Worm (Caenorhabditis elegans) whole organism, young adult: ENCODE results near the gene F41C6.6.
A peak's percentile ranks its signal among the peaks of the same experiment; 100 is the strongest.

Experiments used
- B0019.2 ChIP-seq: fragments of 200-800 bp; sonication (Bioruptor generic); conservative IDR thresholded peaks from 2 replicates; pipeline ENCODE4 v1.3.6; 2022; ENCODE audit warnings: missing genetic modification reagents, missing genetic modification characterization, missing compliant biosample characterization
- B0035.1 ChIP-seq: sonication (generic microtip); optimal IDR thresholded peaks from 2 replicates; lab custom pipeline; 2016; ENCODE audit warnings: missing genetic modification characterization, mild to moderate bottlenecking, missing compliant biosample characterization, missing genotype, missing genetic modification reagents
- B0261.1 ChIP-seq: sonication (generic microtip); optimal IDR thresholded peaks from 2 replicates; lab custom pipeline; 2016; ENCODE audit warnings: mild to moderate bottlenecking, missing genetic modification characterization, moderate library complexity, missing compliant biosample characterization
- C17E4.6 ChIP-seq: fragments of 200-800 bp; sonication (Bioruptor generic); IDR thresholded peaks from 2 replicates; pipeline ENCODE4 v1.3.6; 2022; ENCODE audit warnings: missing genetic modification reagents, missing genetic modification characterization, missing compliant biosample characterization
- D2030.7 ChIP-seq: fragments of 200-800 bp; sonication (Bioruptor generic); IDR thresholded peaks from 2 replicates; pipeline ENCODE4 v1.3.6; 2022; ENCODE audit warnings: missing genetic modification reagents, missing genetic modification characterization, missing compliant biosample characterization
- F23B12.7 ChIP-seq: sonication (generic microtip); optimal IDR thresholded peaks from 2 replicates; lab custom pipeline; 2017; ENCODE audit warnings: missing genetic modification characterization, mild to moderate bottlenecking, missing compliant biosample characterization, antibody characterized with exemption, moderate library complexity; ENCODE audit not compliant: insufficient read depth
- F57C9.4 ChIP-seq: sonication (generic microtip); optimal IDR thresholded peaks from 2 replicates; lab custom pipeline; 2017; ENCODE audit warnings: mild to moderate bottlenecking, missing genetic modification characterization, missing compliant biosample characterization
- K11D2.4 ChIP-seq: fragments of 200-800 bp; sonication (Bioruptor generic); IDR thresholded peaks from 2 replicates; pipeline ENCODE4 v1.3.6; 2022; ENCODE audit warnings: missing genetic modification reagents, missing genetic modification characterization, missing compliant biosample characterization
- Y95B8A.8 ChIP-seq: fragments of 200-800 bp; sonication (Bioruptor generic); IDR thresholded peaks from 2 replicates; pipeline ENCODE4 v1.3.6; 2022; ENCODE audit warnings: missing genetic modification reagents, missing genetic modification characterization, missing compliant biosample characterization
- ZK185.1 ChIP-seq: sonication (generic microtip); optimal IDR thresholded peaks from 2 replicates; lab custom pipeline; 2016; ENCODE audit warnings: mild to moderate bottlenecking, missing genetic modification characterization, missing compliant biosample characterization; ENCODE audit not compliant: poor library complexity, severe bottlenecking
- ama-1 ChIP-seq, 3 experiments: fragments of 150-350 bp in 1 of 3; sonication (generic microtip) in 2 of 3; optimal IDR thresholded peaks; 2 replicates each; lab custom pipeline; 2014 to 2018; ENCODE audit warnings: missing biosample characterization in 2 of 3, missing genetic modification characterization in 2 of 3, missing genetic modification reagents in 2 of 3
- atf-7 ChIP-seq: sonication (generic microtip); optimal IDR thresholded peaks from 2 replicates; lab custom pipeline; 2017; ENCODE audit warnings: mild to moderate bottlenecking, missing genetic modification characterization, missing compliant biosample characterization
- cebp-1 ChIP-seq, 2 experiments: fragments of 200-800 bp in 1 of 2; sonication (Bioruptor generic) in 1 of 2; sonication (generic microtip) in 1 of 2; IDR thresholded peaks in 1 of 2; optimal IDR thresholded peaks in 1 of 2; 2 replicates each; pipeline versions ENCODE4 v1.3.6 to Lab custom; 2017 to 2022; ENCODE audit warnings: missing compliant biosample characterization in 2 of 2, missing genetic modification characterization in 2 of 2, mild to moderate bottlenecking in 1 of 2, missing genetic modification reagents in 1 of 2, moderate library complexity in 1 of 2
- cebp-2 ChIP-seq: fragments of 200-800 bp; sonication (Bioruptor generic); IDR thresholded peaks from 2 replicates; pipeline ENCODE4 v1.3.6; 2022; ENCODE audit warnings: missing genetic modification characterization, missing compliant biosample characterization
- ceh-100 ChIP-seq: fragments of 200-800 bp; sonication (Bioruptor generic); IDR thresholded peaks from 2 replicates; pipeline ENCODE4 v1.3.6; 2022; ENCODE audit warnings: missing genetic modification reagents, missing genetic modification characterization, missing compliant biosample characterization
- ceh-40 ChIP-seq: fragments of 200-800 bp; sonication (Bioruptor generic); IDR thresholded peaks from 2 replicates; pipeline ENCODE4 v1.3.6; 2022; ENCODE audit warnings: missing genetic modification characterization, missing compliant biosample characterization
- ceh-58 ChIP-seq: fragments of 200-800 bp; sonication (Bioruptor generic); IDR thresholded peaks from 2 replicates; pipeline ENCODE4 v1.3.6; 2022; ENCODE audit warnings: missing genetic modification characterization, missing compliant biosample characterization
- efl-1 ChIP-seq: fragments of 150-350 bp; optimal IDR thresholded peaks from 2 replicates; lab custom pipeline; 2014; ENCODE audit warnings: missing biosample characterization, missing genetic modification reagents, missing genetic modification characterization
- egl-44 ChIP-seq: fragments of 200-800 bp; sonication (Bioruptor generic); IDR thresholded peaks from 2 replicates; pipeline ENCODE4 v1.3.6; 2022; ENCODE audit warnings: missing genetic modification reagents, missing genetic modification characterization, missing compliant biosample characterization
- gei-17 ChIP-seq: fragments of 200-800 bp; sonication (Bioruptor generic); optimal IDR thresholded peaks from 2 replicates; lab custom pipeline; 2018; ENCODE audit warnings: mild to moderate bottlenecking, missing genetic modification characterization, missing compliant biosample characterization
- hmg-1.2 ChIP-seq: fragments of 200-800 bp; sonication (Bioruptor generic); IDR thresholded peaks from 2 replicates; pipeline ENCODE4 v1.3.6; 2022; ENCODE audit warnings: missing genetic modification reagents, missing genetic modification characterization, missing compliant biosample characterization
- hsf-1 ChIP-seq: fragments of 200-800 bp; sonication (Bioruptor generic); IDR thresholded peaks from 2 replicates; pipeline ENCODE4 v1.3.6; 2022; ENCODE audit warnings: missing genetic modification reagents, missing genetic modification characterization, missing compliant biosample characterization
- lag-1 ChIP-seq: fragments of 200-800 bp; sonication (Bioruptor generic); IDR thresholded peaks from 2 replicates; pipeline ENCODE4 v1.3.6; 2022; ENCODE audit warnings: missing genetic modification reagents, missing genetic modification characterization, missing compliant biosample characterization
- let-526 ChIP-seq: fragments of 200-800 bp; sonication (Bioruptor generic); IDR thresholded peaks from 2 replicates; pipeline ENCODE4 v1.3.6; 2022; ENCODE audit warnings: missing genetic modification reagents, missing genetic modification characterization, missing compliant biosample characterization
- lin-35 ChIP-seq, 3 experiments: fragments of 150-350 bp in 2 of 3; sonication (generic microtip) in 1 of 3; optimal IDR thresholded peaks; 2 replicates each; lab custom pipeline; 2014 to 2018; ENCODE audit warnings: missing biosample characterization in 3 of 3, missing genetic modification characterization in 3 of 3, missing genetic modification reagents in 3 of 3
- lin-54 ChIP-seq: fragments of 200-800 bp; sonication (Bioruptor generic); optimal IDR thresholded peaks from 2 replicates; lab custom pipeline; 2018; ENCODE audit warnings: mild to moderate bottlenecking, missing genetic modification characterization, missing compliant biosample characterization
- lir-1 ChIP-seq: fragments of 200-800 bp; sonication (Bioruptor generic); conservative IDR thresholded peaks from 2 replicates; pipeline ENCODE4 v1.3.6; 2022; ENCODE audit warnings: missing genetic modification reagents, missing genetic modification characterization, missing compliant biosample characterization
- madf-10 ChIP-seq: sonication (generic microtip); optimal IDR thresholded peaks from 2 replicates; lab custom pipeline; 2016; ENCODE audit warnings: mild to moderate bottlenecking, missing genetic modification characterization, missing compliant biosample characterization
- madf-8 ChIP-seq: fragments of 200-800 bp; sonication (Bioruptor generic); conservative IDR thresholded peaks from 2 replicates; pipeline ENCODE4 v1.3.6; 2022; ENCODE audit warnings: missing genetic modification reagents, missing genetic modification characterization, missing compliant biosample characterization
- nfyb-1 ChIP-seq: fragments of 200-800 bp; sonication (Bioruptor generic); IDR thresholded peaks from 2 replicates; pipeline ENCODE4 v1.3.6; 2022; ENCODE audit warnings: missing genetic modification reagents, missing genetic modification characterization, missing compliant biosample characterization
- pbrm-1 ChIP-seq: fragments of 200-800 bp; sonication (Bioruptor generic); IDR thresholded peaks from 2 replicates; pipeline ENCODE4 v1.3.6; 2022; ENCODE audit warnings: missing genetic modification reagents, missing genetic modification characterization, missing compliant biosample characterization
- rcor-1 ChIP-seq: fragments of 200-800 bp; sonication (Bioruptor generic); IDR thresholded peaks from 2 replicates; pipeline ENCODE4 v1.3.6; 2022; ENCODE audit warnings: missing genetic modification reagents, missing genetic modification characterization, missing compliant biosample characterization
- rpc-1 ChIP-seq, 2 experiments: fragments of 150-350 bp in 1 of 2; sonication (generic microtip) in 1 of 2; optimal IDR thresholded peaks; 2 replicates each; lab custom pipeline; 2014 to 2018; ENCODE audit warnings: missing biosample characterization in 1 of 2, missing genetic modification characterization in 1 of 2, missing genetic modification reagents in 1 of 2, missing genotype in 1 of 2
- snpc-1.3 ChIP-seq: sonication (generic microtip); optimal IDR thresholded peaks from 2 replicates; lab custom pipeline; 2017; ENCODE audit warnings: missing genetic modification characterization, mild to moderate bottlenecking, missing compliant biosample characterization, antibody characterized with exemption, moderate library complexity, missing genotype, missing genetic modification reagents; ENCODE audit not compliant: insufficient read depth
- snpc-4 ChIP-seq, 5 experiments: fragments of 150-350 bp in 1 of 5; sonication (generic microtip) in 4 of 5; optimal IDR thresholded peaks; 2 replicates each; lab custom pipeline; 2014 to 2018; ENCODE audit warnings: missing genetic modification characterization in 5 of 5, missing biosample characterization in 3 of 5, antibody characterized with exemption in 2 of 5, mild to moderate bottlenecking in 2 of 5, missing compliant biosample characterization in 2 of 5, missing genotype in 2 of 5, moderate library complexity in 2 of 5, missing genetic modification reagents in 1 of 5
- somi-1 ChIP-seq: fragments of 200-800 bp; sonication (Bioruptor generic); optimal IDR thresholded peaks from 2 replicates; lab custom pipeline; 2018; ENCODE audit warnings: mild to moderate bottlenecking, missing genetic modification characterization, missing compliant biosample characterization
- tlf-1 ChIP-seq: fragments of 200-800 bp; sonication (Bioruptor generic); optimal IDR thresholded peaks from 2 replicates; lab custom pipeline; 2018; ENCODE audit warnings: mild to moderate bottlenecking, missing genetic modification characterization, missing compliant biosample characterization
- unc-130 ChIP-seq: sonication (generic microtip); optimal IDR thresholded peaks from 2 replicates; lab custom pipeline; 2016; ENCODE audit warnings: missing genetic modification reagents, missing genetic modification characterization, missing compliant biosample characterization
- xnd-1 ChIP-seq: sonication (generic microtip); optimal IDR thresholded peaks from 2 replicates; lab custom pipeline; 2016; ENCODE audit warnings: missing genotype, missing genetic modification reagents, missing genetic modification characterization, missing compliant biosample characterization
- zfh-2 ChIP-seq: fragments of 200-800 bp; sonication (Bioruptor generic); conservative IDR thresholded peaks from 2 replicates; pipeline ENCODE4 v1.3.6; 2022; ENCODE audit warnings: missing genetic modification reagents, missing genetic modification characterization, missing compliant biosample characterization
- zim-3 ChIP-seq: sonication (generic microtip); optimal IDR thresholded peaks from 2 replicates; lab custom pipeline; 2017; ENCODE audit warnings: mild to moderate bottlenecking, missing genetic modification characterization, moderate library complexity, missing compliant biosample characterization
- ztf-22 ChIP-seq: fragments of 200-800 bp; sonication (Bioruptor generic); optimal IDR thresholded peaks from 2 replicates; lab custom pipeline; 2018; ENCODE audit warnings: mild to moderate bottlenecking, missing genetic modification characterization, moderate library complexity, missing compliant biosample characterization
- ztf-3 ChIP-seq: fragments of 200-800 bp; sonication (Bioruptor generic); optimal IDR thresholded peaks from 2 replicates; lab custom pipeline; 2018; ENCODE audit warnings: mild to moderate bottlenecking, missing genetic modification characterization, missing compliant biosample characterization

Gene F41C6.6

DNA sequence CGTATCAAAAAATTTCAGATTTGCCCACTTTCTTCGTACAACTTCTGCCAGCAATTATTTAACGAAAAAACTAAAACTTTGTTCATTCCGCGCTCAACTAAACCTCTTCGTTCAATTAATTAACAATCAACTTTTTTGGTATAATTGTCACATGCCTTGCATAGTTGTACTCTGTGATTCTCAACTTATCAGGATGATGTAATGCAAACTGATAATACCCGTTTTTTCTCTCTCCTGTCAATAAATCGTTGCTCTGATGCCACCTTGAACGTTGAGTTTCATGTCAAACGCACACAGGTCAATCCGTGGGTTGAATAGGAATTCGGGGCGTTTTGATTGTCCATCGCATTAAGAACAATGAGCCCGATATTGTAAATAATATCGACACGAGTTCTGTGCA, 23.9 kb upstream of the F41C6.6 start (continued):
- TF ChIP-seq C17E4.6 (GFP tag; lab: Robert Waterston, UW) (no peak), efl-1 (GFP tag; lab: Kevin White, UChicago) (no peak), let-526 (GFP tag; lab: Robert Waterston, UW) (no peak), ztf-3 (GFP tag; lab: Kevin White, UChicago) (no peak), lir-1 (GFP tag; lab: Robert Waterston, UW) (0 out of 2 replicates have a peak, but pooled peaks have one; percentile 14), madf-8 (GFP tag; lab: Robert Waterston, UW) (no peak), lin-35 (GFP tag; optimal IDR thresholded peaks at IDR 0.05; lab: Kevin White, UChicago) (no peak), ceh-100 (GFP tag; lab: Robert Waterston, UW) (no peak), ZK185.1 (tag; lab: Kevin White, UChicago) (no peak), egl-44 (GFP tag; lab: Robert Waterston, UW) (no peak), unc-130 (no peak), D2030.7 (GFP tag; lab: Robert Waterston, UW) (no peak), zim-3 (no peak), ama-1 (optimal IDR thresholded peaks at IDR 0.05; lab: Kevin White, UChicago) (no peak), ama-1 (GFP tag; optimal IDR thresholded peaks at IDR 0.05; lab: Kevin White, UChicago) (no peak), snpc-1.3 (tag; lab: Kevin White, UChicago) (no peak), somi-1 (GFP tag; lab: Kevin White, UChicago) (no peak), rcor-1 (GFP tag; lab: Robert Waterston, UW) (no peak), ztf-22 (GFP tag; lab: Kevin White, UChicago) (peak; percentile 37), Y95B8A.8 (no peak), lag-1 (GFP tag; lab: Robert Waterston, UW) (no peak), B0261.1 (no peak), cebp-2 (GFP tag; lab: Robert Waterston, UW) (no peak), ceh-40 (GFP tag; lab: Robert Waterston, UW) (no peak), cebp-1 (GFP tag; IDR thresholded peaks at IDR 0.05; lab: Robert Waterston, UW) (no peak), cebp-1 (tag; optimal IDR thresholded peaks at IDR 0.05; lab: Kevin White, UChicago) (peak; percentile 41), zfh-2 (GFP tag; lab: Robert Waterston, UW) (no peak), pbrm-1 (no peak)

DNA sequence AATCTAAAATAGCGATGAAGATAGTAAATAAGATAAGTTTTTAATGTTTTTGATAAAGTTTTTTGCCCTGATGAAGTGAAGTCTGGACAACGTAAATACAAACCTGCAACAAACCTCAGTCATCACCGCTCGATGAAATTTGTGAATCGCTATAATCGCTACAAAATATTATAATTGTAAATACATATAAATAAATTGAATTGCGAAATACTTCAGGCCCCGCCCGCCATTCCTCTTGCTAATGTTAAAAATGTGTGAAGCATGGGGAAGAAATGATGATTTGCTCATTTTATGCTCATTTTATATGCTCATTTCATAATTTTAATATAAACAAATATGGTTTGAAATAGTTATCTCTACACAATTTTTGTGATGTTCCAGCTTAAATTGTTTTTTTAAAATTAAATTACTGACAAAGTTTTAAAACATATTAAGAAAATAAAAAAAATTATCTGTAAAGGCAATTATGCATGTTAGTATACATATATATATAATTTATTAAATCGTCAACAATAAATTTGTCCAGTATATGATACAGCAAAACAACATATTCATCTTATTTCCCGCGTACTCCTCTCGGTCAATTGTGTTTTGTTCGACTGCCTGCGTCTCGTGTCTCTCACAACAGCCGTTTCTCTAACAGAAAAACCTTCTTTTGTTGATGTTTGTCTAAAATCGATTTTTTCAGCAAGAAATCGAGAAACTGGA, 22.5 kb upstream of the F41C6.6 start, which contains the start of gene sid-5:
Gene sid-5 (plus strand): TSS at position 658 of the 708 bp plus-strand sequence.
- TF ChIP-seq B0019.2, result no peak
- TF ChIP-seq cebp-1 (GFP tag; IDR thresholded peaks at IDR 0.05; lab: Robert Waterston, UW), result peak; percentile 61; the same call in 1 of the 2 replicates
- TF ChIP-seq cebp-1 (tag; optimal IDR thresholded peaks at IDR 0.05; lab: Kevin White, UChicago), result peak; percentile 90

DNA sequence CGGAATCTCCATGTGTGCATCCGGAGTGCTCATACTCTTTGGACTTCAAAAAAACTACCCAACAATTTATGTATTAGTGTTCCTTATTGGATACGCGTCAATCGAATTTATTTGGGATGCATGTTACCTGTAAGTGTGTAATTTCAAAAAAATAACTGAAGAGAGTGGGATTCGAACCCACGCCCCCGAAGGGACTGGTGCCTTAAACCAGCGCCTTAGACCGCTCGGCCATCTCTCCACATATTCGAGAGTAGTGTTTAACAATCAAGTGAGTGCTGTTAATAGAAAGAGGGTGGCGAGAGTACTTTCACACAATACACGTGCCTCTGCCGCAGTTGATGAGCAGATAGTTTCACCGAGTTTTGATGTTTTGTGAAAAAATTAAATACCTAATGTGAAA, 21.3 kb upstream of the F41C6.6 start:
- TF ChIP-seq B0035.1 (tag; lab: Kevin White, UChicago) (peak; percentile 4), nfyb-1 (peak; percentile 82), rpc-1 (optimal IDR thresholded peaks at IDR 0.05; lab: Kevin White, UChicago) (peak; percentile 85), rpc-1 (tag; optimal IDR thresholded peaks at IDR 0.05; lab: Kevin White, UChicago) (peak; percentile 89), snpc-4 (GFP tag; optimal IDR thresholded peaks at IDR 0.05; lab: Kevin White, UChicago) (no peak), snpc-4 (tag; optimal IDR thresholded peaks at IDR 0.05; lab: Kevin White, UChicago) (peak in 2 of 4 experiments; percentile 20 to 65), ceh-100 (GFP tag; lab: Robert Waterston, UW) (peak; percentile 59), xnd-1 (no peak), hmg-1.2 (peak; percentile 80), tlf-1 (GFP tag; lab: Kevin White, UChicago) (peak; percentile 12), ceh-58 (GFP tag; lab: Robert Waterston, UW) (no peak), lin-54 (GFP tag; lab: Kevin White, UChicago) (peak; percentile 42), hsf-1 (GFP tag; lab: Robert Waterston, UW) (no peak), K11D2.4 (GFP tag; lab: Robert Waterston, UW) (0 out of 2 replicates have a peak, but pooled peaks have one; percentile 11), gei-17 (GFP tag; lab: Kevin White, UChicago) (peak; percentile 48), madf-10 (tag; lab: Kevin White, UChicago) (peak; percentile 49), F57C9.4 (tag; lab: Kevin White, UChicago) (no peak), atf-7 (tag; lab: Kevin White, UChicago) (no peak), F23B12.7 (tag; lab: Kevin White, UChicago) (peak; percentile 70)
